Worm (Caenorhabditis elegans) whole organism, L4 larva: Measurements from ENCODE around the gene T08B1.4.

Experiments
- F37D6.2 ChIP-seq: sonication (generic microtip); optimal IDR thresholded peaks from 2 replicates; lab custom pipeline; 2016; ENCODE audit warnings: mild to moderate bottlenecking, missing genetic modification characterization, missing compliant biosample characterization
- F49E8.2 ChIP-seq: sonication (generic microtip); optimal IDR thresholded peaks from 2 replicates; lab custom pipeline; 2016; ENCODE audit warnings: missing compliant biosample characterization, mild to moderate bottlenecking, missing genetic modification characterization, borderline replicate concordance
- T20F7.1 ChIP-seq: fragments of 200-800 bp; sonication (Bioruptor generic); optimal IDR thresholded peaks from 2 replicates; lab custom pipeline; 2018; ENCODE audit warnings: mild to moderate bottlenecking, missing genetic modification characterization, missing compliant biosample characterization
- Y5F2A.4 ChIP-seq: fragments of 200-800 bp; sonication (Bioruptor generic); optimal IDR thresholded peaks from 2 replicates; lab custom pipeline; 2018; ENCODE audit warnings: mild to moderate bottlenecking, missing genetic modification characterization, missing compliant biosample characterization
- ZK337.2 ChIP-seq: fragments of 200-800 bp; sonication (Bioruptor generic); IDR thresholded peaks from 2 replicates; pipeline ENCODE4 v1.3.6; 2022; ENCODE audit warnings: missing genetic modification reagents, missing genetic modification characterization, missing compliant biosample characterization
- ZK546.5 ChIP-seq, 2 experiments: sonication (generic microtip); optimal IDR thresholded peaks; 2 replicates each; lab custom pipeline; 2017; ENCODE audit warnings: missing biosample characterization in 2 of 2, missing genetic modification characterization in 2 of 2
- aha-1 ChIP-seq: fragments of 150-350 bp; peaks from one replicate; lab custom pipeline; 2014; ENCODE audit warnings: missing biosample characterization, missing genetic modification characterization
- aly-2 ChIP-seq: sonication (generic microtip); optimal IDR thresholded peaks from 2 replicates; lab custom pipeline; 2018; ENCODE audit warnings: missing biosample characterization, missing genetic modification characterization
- ama-1 ChIP-seq: fragments of 150-350 bp; optimal IDR thresholded peaks from 2 replicates; lab custom pipeline; 2014; ENCODE audit warnings: inconsistent platforms, mixed read lengths
- arid-1 ChIP-seq: fragments of 200-800 bp; sonication (Bioruptor generic); conservative IDR thresholded peaks from 2 replicates; pipeline ENCODE4 v1.3.6; 2022; ENCODE audit warnings: missing genetic modification reagents, missing genetic modification characterization, missing compliant biosample characterization
- attf-4 ChIP-seq: sonication (generic microtip); optimal IDR thresholded peaks from 3 replicates; lab custom pipeline; 2017; ENCODE audit warnings: missing biosample characterization, missing genetic modification characterization
- ceh-28 ChIP-seq: fragments of 150-350 bp; optimal IDR thresholded peaks from 2 replicates; lab custom pipeline; 2014; ENCODE audit warnings: missing biosample characterization, missing genetic modification reagents, missing genetic modification characterization
- ceh-32 ChIP-seq: sonication (generic microtip); optimal IDR thresholded peaks from 2 replicates; lab custom pipeline; 2016; ENCODE audit warnings: mild to moderate bottlenecking, missing genetic modification characterization, missing compliant biosample characterization; ENCODE audit not compliant: poor library complexity
- ceh-44 ChIP-seq: fragments of 200-800 bp; sonication (Bioruptor generic); IDR thresholded peaks from 2 replicates; pipeline ENCODE4 v1.3.6; 2022; ENCODE audit warnings: missing genetic modification reagents, missing genetic modification characterization, missing compliant biosample characterization
- ceh-82 ChIP-seq: sonication (generic microtip); optimal IDR thresholded peaks from 2 replicates; lab custom pipeline; 2017; ENCODE audit warnings: missing biosample characterization, missing genetic modification characterization
- daf-12 ChIP-seq: fragments of 150-350 bp; optimal IDR thresholded peaks from 2 replicates; lab custom pipeline; 2014; ENCODE audit warnings: missing biosample characterization, missing genetic modification reagents, missing genetic modification characterization
- daf-8 ChIP-seq: fragments of 200-800 bp; sonication (Bioruptor generic); IDR thresholded peaks from 2 replicates; pipeline ENCODE4 v1.3.6; 2022; ENCODE audit warnings: missing genetic modification characterization, missing compliant biosample characterization
- dmd-8 ChIP-seq: fragments of 200-800 bp; sonication (Bioruptor generic); IDR thresholded peaks from 2 replicates; pipeline ENCODE4 v1.3.6; 2022; ENCODE audit warnings: missing genetic modification characterization, missing compliant biosample characterization
- dve-1 ChIP-seq: sonication (generic microtip); optimal IDR thresholded peaks from 2 replicates; lab custom pipeline; 2017; ENCODE audit warnings: antibody characterized with exemption, mild to moderate bottlenecking, missing genetic modification characterization, missing compliant biosample characterization; ENCODE audit not compliant: insufficient read depth
- fos-1 ChIP-seq: fragments of 150-350 bp; optimal IDR thresholded peaks from 2 replicates; lab custom pipeline; 2014; ENCODE audit warnings: missing biosample characterization, missing genetic modification characterization
- gei-8 ChIP-seq: fragments of 200-800 bp; sonication (Bioruptor generic); optimal IDR thresholded peaks from 2 replicates; lab custom pipeline; 2018; ENCODE audit warnings: mild to moderate bottlenecking, missing genetic modification characterization, missing compliant biosample characterization
- hlh-11 ChIP-seq: fragments of 200-800 bp; sonication (Bioruptor generic); optimal IDR thresholded peaks from 2 replicates; lab custom pipeline; 2018; ENCODE audit warnings: mild to moderate bottlenecking, missing genetic modification characterization, missing compliant biosample characterization
- hmg-1.1 ChIP-seq: fragments of 200-800 bp; sonication (Bioruptor generic); IDR thresholded peaks from 2 replicates; pipeline ENCODE4 v1.3.6; 2022; ENCODE audit warnings: missing genetic modification reagents, missing genetic modification characterization, missing compliant biosample characterization
- lim-7 ChIP-seq: fragments of 200-800 bp; sonication (Bioruptor generic); IDR thresholded peaks from 2 replicates; pipeline ENCODE4 v1.3.6; 2022; ENCODE audit warnings: missing genetic modification characterization, missing compliant biosample characterization
- lin-1 ChIP-seq: fragments of 200-800 bp; sonication (Bioruptor generic); IDR thresholded peaks from 2 replicates; pipeline ENCODE4 v1.3.6; 2022; ENCODE audit warnings: missing genetic modification reagents, missing genetic modification characterization, missing compliant biosample characterization
- lin-13 ChIP-seq: fragments of 150-350 bp; optimal IDR thresholded peaks from 2 replicates; lab custom pipeline; 2014; ENCODE audit warnings: missing biosample characterization, missing genetic modification reagents, missing genetic modification characterization
- lin-15B ChIP-seq: fragments of 150-350 bp; sonication (generic microtip); optimal IDR thresholded peaks from 3 replicates; lab custom pipeline; 2014; ENCODE audit warnings: missing biosample characterization, missing genetic modification characterization
- lir-3 ChIP-seq: sonication (generic microtip); optimal IDR thresholded peaks from 2 replicates; lab custom pipeline; 2016; ENCODE audit warnings: mild to moderate bottlenecking, missing genetic modification characterization, missing compliant biosample characterization
- mep-1 ChIP-seq: fragments of 150-350 bp; sonication (generic microtip); optimal IDR thresholded peaks from 3 replicates; lab custom pipeline; 2014; ENCODE audit warnings: missing biosample characterization, missing genetic modification characterization
- mxl-2 ChIP-seq: fragments of 200-800 bp; sonication (Bioruptor generic); conservative IDR thresholded peaks from 2 replicates; pipeline ENCODE4 v1.3.6; 2022; ENCODE audit warnings: missing genetic modification reagents, missing genetic modification characterization, missing compliant biosample characterization
- nhr-102 ChIP-seq: sonication (generic microtip); optimal IDR thresholded peaks from 2 replicates; lab custom pipeline; 2016; ENCODE audit warnings: mild to moderate bottlenecking, missing genetic modification characterization, moderate library complexity, missing compliant biosample characterization
- nhr-25 ChIP-seq: sonication (generic microtip); optimal IDR thresholded peaks from 2 replicates; lab custom pipeline; 2017; ENCODE audit warnings: missing genetic modification characterization, mild to moderate bottlenecking, missing compliant biosample characterization, antibody characterized with exemption, moderate library complexity, borderline replicate concordance; ENCODE audit not compliant: insufficient read depth
- nhr-41 ChIP-seq: fragments of 200-800 bp; sonication (Bioruptor generic); IDR thresholded peaks from 2 replicates; pipeline ENCODE4 v1.3.6; 2022; ENCODE audit warnings: missing genetic modification reagents, missing genetic modification characterization, missing compliant biosample characterization
- nhr-42 ChIP-seq: fragments of 200-800 bp; sonication (Bioruptor generic); IDR thresholded peaks from 2 replicates; pipeline ENCODE4 v1.3.6; 2022; ENCODE audit warnings: missing genetic modification characterization, missing compliant biosample characterization
- rbr-2 ChIP-seq: sonication (generic microtip); optimal IDR thresholded peaks from 2 replicates; lab custom pipeline; 2016; ENCODE audit warnings: missing genotype, missing genetic modification characterization, missing compliant biosample characterization
- saeg-2 ChIP-seq: fragments of 200-800 bp; sonication (Bioruptor generic); IDR thresholded peaks from 2 replicates; pipeline ENCODE4 v1.3.6; 2022; ENCODE audit warnings: missing genetic modification reagents, missing genetic modification characterization, missing compliant biosample characterization
- snpc-1.2 ChIP-seq: fragments of 200-800 bp; sonication (Bioruptor generic); IDR thresholded peaks from 2 replicates; pipeline ENCODE4 v1.3.6; 2022; ENCODE audit warnings: missing genetic modification reagents, missing genetic modification characterization, missing compliant biosample characterization
- tra-1 ChIP-seq: fragments of 200-800 bp; sonication (Bioruptor generic); IDR thresholded peaks from 2 replicates; pipeline ENCODE4 v1.3.6; 2022; ENCODE audit warnings: missing genetic modification reagents, missing genetic modification characterization, missing compliant biosample characterization
- unc-39 ChIP-seq: sonication (generic microtip); optimal IDR thresholded peaks from 2 replicates; lab custom pipeline; 2017; ENCODE audit warnings: missing biosample characterization, missing genetic modification characterization
- ztf-7 ChIP-seq: fragments of 150-350 bp; optimal IDR thresholded peaks from 2 replicates; lab custom pipeline; 2014; ENCODE audit warnings: missing biosample characterization, missing genetic modification characterization

Gene T08B1.4

ce11 chrV:2008412-2008811, 29.3 kb downstream of the T08B1.4 start (continued):
- TF ChIP-seq arid-1 (GFP tag; lab: Robert Waterston, UW) (no peak; the same call in 1 of the 2 replicates), mep-1 (tag; lab: Kevin White, UChicago) (no peak), ceh-82 (tag; lab: Kevin White, UChicago) (no peak), ama-1 (lab: Kevin White, UChicago) (no peak), tra-1 (GFP tag; lab: Robert Waterston, UW) (no peak), aha-1 (tag; lab: Kevin White, UChicago) (no peak), nhr-42 (GFP tag; lab: Robert Waterston, UW) (peak; percentile 47; the same call in 1 of the 2 replicates), nhr-41 (GFP tag; lab: Robert Waterston, UW) (no peak), gei-8 (GFP tag; lab: Kevin White, UChicago) (no peak), F37D6.2 (no peak), saeg-2 (GFP tag; lab: Robert Waterston, UW) (no peak), ceh-28 (tag; lab: Kevin White, UChicago) (no peak), aly-2 (tag; lab: Kevin White, UChicago) (no peak), ceh-44 (GFP tag; lab: Robert Waterston, UW) (no peak), F49E8.2 (tag; lab: Kevin White, UChicago) (no peak), lir-3 (tag; lab: Kevin White, UChicago) (no peak), daf-8 (GFP tag; lab: Robert Waterston, UW) (no peak), attf-4 (tag; lab: Kevin White, UChicago) (no peak), rbr-2 (peak; percentile 46), T20F7.1 (GFP tag; lab: Kevin White, UChicago) (no peak), ZK337.2 (GFP tag; lab: Robert Waterston, UW) (no peak), ztf-7 (tag; lab: Kevin White, UChicago) (no peak), nhr-25 (no peak), lin-1 (GFP tag; lab: Robert Waterston, UW) (no peak), mxl-2 (GFP tag; lab: Robert Waterston, UW) (no peak), dve-1 (tag; lab: Kevin White, UChicago) (peak; percentile 34), hlh-11 (peak; percentile 49)

- no peak for TF ChIP-seq hmg-1.1
- TF ChIP-seq ZK546.5 (tag; optimal IDR thresholded peaks at IDR 0.05; lab: Kevin White, UChicago): no peak
- TF ChIP-seq lir-3 (tag; lab: Kevin White, UChicago): no peak
- TF ChIP-seq unc-39 (tag; lab: Kevin White, UChicago): no peak
- TF ChIP-seq lim-7: no peak
- TF ChIP-seq ztf-7 (tag; lab: Kevin White, UChicago): no peak
- no peak for TF ChIP-seq mep-1 (tag; lab: Kevin White, UChicago)
- no peak for TF ChIP-seq snpc-1.2 (GFP tag; lab: Robert Waterston, UW)
- TF ChIP-seq fos-1 (tag; lab: Kevin White, UChicago): no peak
- no peak for TF ChIP-seq nhr-102
- TF ChIP-seq lin-15B: no peak
- no peak for TF ChIP-seq dmd-8 (GFP tag; lab: Robert Waterston, UW)
- TF ChIP-seq ceh-32 (tag; lab: Kevin White, UChicago): no peak
- TF ChIP-seq lin-13: no peak
- no peak for TF ChIP-seq attf-4 (tag; lab: Kevin White, UChicago)
- TF ChIP-seq nhr-25: no peak
- TF ChIP-seq daf-12 (tag; lab: Kevin White, UChicago): no peak
- TF ChIP-seq Y5F2A.4 (GFP tag; lab: Kevin White, UChicago): no peak
- TF ChIP-seq, all 104 proteins: peak for 0
Measured at ce11 chrV:2011777-2012176, 32.7 kb downstream of the T08B1.4 start, which contains the start of gene F59A7.7. Gene F59A7.7 (plus strand): TSS chrV:2012077.
